Worm (Caenorhabditis elegans) whole organism, L2 larva: ENCODE results near the gene sel-1.
A peak's percentile ranks its signal among the peaks of the same experiment; 100 is the strongest.

Experiments
- C34F6.9 ChIP-seq: fragments of 150-350 bp; optimal IDR thresholded peaks from 2 replicates; lab custom pipeline; 2014; ENCODE audit warnings: missing biosample characterization, missing genetic modification characterization
- F13H6.1 ChIP-seq: sonication (generic microtip); optimal IDR thresholded peaks from 2 replicates; lab custom pipeline; 2016; ENCODE audit warnings: missing genetic modification characterization, missing compliant biosample characterization
- R02D3.7 ChIP-seq: fragments of 150-350 bp; optimal IDR thresholded peaks from 2 replicates; lab custom pipeline; 2014; ENCODE audit warnings: missing biosample characterization, missing genetic modification characterization
- Y55F3AM.14 ChIP-seq: fragments of 200-800 bp; sonication (Bioruptor generic); optimal IDR thresholded peaks from 2 replicates; lab custom pipeline; 2018; ENCODE audit warnings: mild to moderate bottlenecking, missing genetic modification characterization, missing compliant biosample characterization
- alr-1 ChIP-seq: fragments of 150-350 bp; optimal IDR thresholded peaks from 2 replicates; lab custom pipeline; 2014; ENCODE audit warnings: missing biosample characterization, missing genetic modification characterization
- aly-2 ChIP-seq: fragments of 150-350 bp; optimal IDR thresholded peaks from 2 replicates; lab custom pipeline; 2014; ENCODE audit warnings: missing biosample characterization, missing genetic modification characterization
- ama-1 ChIP-seq: fragments of 150-350 bp; optimal IDR thresholded peaks from 2 replicates; lab custom pipeline; 2018; ENCODE audit warnings: inconsistent platforms
- blmp-1 ChIP-seq: sonication (generic microtip); optimal IDR thresholded peaks from 2 replicates; lab custom pipeline; 2017; ENCODE audit warnings: missing genetic modification characterization, mild to moderate bottlenecking, missing compliant biosample characterization, antibody characterized with exemption, moderate library complexity; ENCODE audit not compliant: insufficient read depth
- ceh-16 ChIP-seq: fragments of 150-350 bp; optimal IDR thresholded peaks from 2 replicates; lab custom pipeline; 2014; ENCODE audit warnings: missing biosample characterization, missing genetic modification characterization
- ceh-82 ChIP-seq: fragments of 150-350 bp; optimal IDR thresholded peaks from 2 replicates; lab custom pipeline; 2014; ENCODE audit warnings: missing biosample characterization, missing genetic modification characterization
- crh-2 ChIP-seq: sonication (generic microtip); optimal IDR thresholded peaks from 2 replicates; lab custom pipeline; 2017; ENCODE audit warnings: missing biosample characterization, missing genetic modification characterization
- egl-27 ChIP-seq: sonication (generic microtip); optimal IDR thresholded peaks from 3 replicates; lab custom pipeline; 2017; ENCODE audit warnings: missing biosample characterization, missing genetic modification reagents, missing genetic modification characterization
- elt-1 ChIP-seq: fragments of 150-350 bp; optimal IDR thresholded peaks from 2 replicates; lab custom pipeline; 2014; ENCODE audit warnings: missing biosample characterization, missing genetic modification characterization
- elt-3 ChIP-seq: sonication (generic microtip); optimal IDR thresholded peaks from 2 replicates; lab custom pipeline; 2017; ENCODE audit warnings: missing biosample characterization, missing genetic modification characterization
- fos-1 ChIP-seq: fragments of 150-350 bp; optimal IDR thresholded peaks from 2 replicates; lab custom pipeline; 2014; ENCODE audit warnings: missing biosample characterization, missing genetic modification characterization
- gmeb-1 ChIP-seq: fragments of 150-350 bp; optimal IDR thresholded peaks from 2 replicates; lab custom pipeline; 2014; ENCODE audit warnings: missing biosample characterization, missing genetic modification characterization
- lin-11 ChIP-seq: fragments of 150-350 bp; sonication (generic microtip); optimal IDR thresholded peaks from 2 replicates; lab custom pipeline; 2014; ENCODE audit warnings: missing biosample characterization, missing genetic modification characterization, inconsistent platforms, mixed read lengths
- lin-39 ChIP-seq: fragments of 150-350 bp; optimal IDR thresholded peaks from 2 replicates; lab custom pipeline; 2014; ENCODE audit warnings: missing biosample characterization, missing genetic modification reagents, missing genetic modification characterization
- lsy-2 ChIP-seq, 2 experiments: fragments of 150-350 bp in 1 of 2; sonication (generic microtip) in 1 of 2; optimal IDR thresholded peaks; 2 replicates each; lab custom pipeline; 2014 to 2017; ENCODE audit warnings: missing biosample characterization in 2 of 2, missing genetic modification characterization in 2 of 2
- mab-5 ChIP-seq: fragments of 150-350 bp; optimal IDR thresholded peaks from 2 replicates; lab custom pipeline; 2014; ENCODE audit warnings: missing biosample characterization, missing genetic modification characterization
- mbf-1 ChIP-seq: sonication (generic microtip); optimal IDR thresholded peaks from 2 replicates; lab custom pipeline; 2017; ENCODE audit warnings: missing biosample characterization, missing genetic modification characterization
- nhr-10 ChIP-seq: sonication (generic microtip); optimal IDR thresholded peaks from 2 replicates; lab custom pipeline; 2017; ENCODE audit warnings: missing biosample characterization, missing genetic modification characterization
- nhr-12 ChIP-seq: fragments of 150-350 bp; optimal IDR thresholded peaks from 2 replicates; lab custom pipeline; 2014; ENCODE audit warnings: missing biosample characterization, missing genetic modification characterization
- nhr-129 ChIP-seq: fragments of 150-350 bp; optimal IDR thresholded peaks from 2 replicates; lab custom pipeline; 2014; ENCODE audit warnings: missing biosample characterization, missing genetic modification characterization
- nhr-21 ChIP-seq: fragments of 150-350 bp; optimal IDR thresholded peaks from 2 replicates; lab custom pipeline; 2014; ENCODE audit warnings: missing biosample characterization, missing genetic modification characterization
- nhr-23 ChIP-seq: fragments of 150-350 bp; optimal IDR thresholded peaks from 2 replicates; lab custom pipeline; 2014; ENCODE audit warnings: missing biosample characterization, missing genetic modification reagents, missing genetic modification characterization
- nhr-237 ChIP-seq: fragments of 150-350 bp; optimal IDR thresholded peaks from 2 replicates; lab custom pipeline; 2014; ENCODE audit warnings: missing biosample characterization, missing genetic modification characterization
- nhr-25 ChIP-seq: fragments of 150-350 bp; sonication (generic microtip); optimal IDR thresholded peaks from 3 replicates; lab custom pipeline; 2014; ENCODE audit warnings: missing biosample characterization, missing genetic modification characterization
- nhr-6 ChIP-seq: fragments of 150-350 bp; optimal IDR thresholded peaks from 2 replicates; lab custom pipeline; 2014; ENCODE audit warnings: missing biosample characterization, missing genetic modification characterization
- peb-1 ChIP-seq: fragments of 150-350 bp; optimal IDR thresholded peaks from 2 replicates; lab custom pipeline; 2014; ENCODE audit warnings: missing biosample characterization, missing genetic modification characterization
- sem-4 ChIP-seq: fragments of 150-350 bp; optimal IDR thresholded peaks from 2 replicates; lab custom pipeline; 2014; ENCODE audit warnings: missing biosample characterization, missing genetic modification reagents, missing genetic modification characterization
- skn-1 ChIP-seq: sonication (generic microtip); optimal IDR thresholded peaks from 2 replicates; lab custom pipeline; 2017; ENCODE audit warnings: missing biosample characterization, missing genetic modification characterization
- sma-9 ChIP-seq, 2 experiments: fragments of 150-350 bp in 1 of 2; sonication (generic microtip) in 1 of 2; optimal IDR thresholded peaks; 2 replicates each; lab custom pipeline; 2014 to 2016; ENCODE audit warnings: missing genetic modification characterization in 2 of 2, mild to moderate bottlenecking in 1 of 2, missing biosample characterization in 1 of 2, missing compliant biosample characterization in 1 of 2, missing genetic modification reagents in 1 of 2, moderate library complexity in 1 of 2
- snpc-4 ChIP-seq: fragments of 150-350 bp; optimal IDR thresholded peaks from 2 replicates; lab custom pipeline; 2014; ENCODE audit warnings: missing biosample characterization, missing genetic modification characterization
- unc-39 ChIP-seq: fragments of 150-350 bp; optimal IDR thresholded peaks from 2 replicates; lab custom pipeline; 2014; ENCODE audit warnings: missing biosample characterization, missing genetic modification characterization
- unc-55 ChIP-seq: fragments of 150-350 bp; sonication (generic microtip); optimal IDR thresholded peaks from 3 replicates; lab custom pipeline; 2014; ENCODE audit warnings: missing biosample characterization, missing genetic modification reagents, missing genetic modification characterization
- unc-62 ChIP-seq: fragments of 150-350 bp; optimal IDR thresholded peaks from 2 replicates; lab custom pipeline; 2014; ENCODE audit warnings: missing biosample characterization, missing genetic modification reagents, missing genetic modification characterization
- ztf-11 ChIP-seq: sonication (generic microtip); optimal IDR thresholded peaks from 2 replicates; lab custom pipeline; 2017; ENCODE audit warnings: missing biosample characterization, missing genetic modification characterization
- ztf-4 ChIP-seq: fragments of 150-350 bp; optimal IDR thresholded peaks from 2 replicates; lab custom pipeline; 2014; ENCODE audit warnings: missing biosample characterization, missing genetic modification characterization

sel-1 gene

DNA sequence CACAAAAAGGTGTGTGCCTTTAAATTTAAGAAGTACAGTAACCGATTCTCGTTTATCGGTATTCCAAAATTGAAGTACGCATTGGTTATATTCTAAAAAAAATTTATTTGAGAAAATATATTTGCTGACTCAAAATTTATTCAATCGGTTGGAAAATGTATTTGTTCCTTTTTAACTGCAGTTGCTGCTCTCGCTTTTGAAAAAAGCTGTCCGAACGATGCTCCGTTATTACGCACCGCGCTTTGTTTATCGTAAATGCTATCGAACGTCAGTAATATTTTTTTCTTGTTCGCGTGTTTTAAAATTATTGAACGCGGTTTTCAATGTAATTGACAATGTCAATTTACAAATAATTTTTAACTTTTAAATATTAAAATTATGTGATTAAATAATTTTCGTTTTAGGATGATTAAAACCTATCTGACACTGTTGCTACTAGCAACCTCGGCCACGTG, at the start of gene sel-1:
TSS of gene sel-1 (plus strand) at position 405 of the 455 bp plus-strand sequence.
- TF ChIP-seq unc-55 (peak; percentile 31), aly-2 (tag; lab: Kevin White, UChicago) (no peak), sem-4 (tag; lab: Kevin White, UChicago) (no peak), lsy-2 (tag; optimal IDR thresholded peaks at IDR 0.05; lab: Kevin White, UChicago) (peak; percentile 1 to 19), F13H6.1 (tag; lab: Kevin White, UChicago) (no peak), C34F6.9 (tag; lab: Kevin White, UChicago) (peak; percentile 48), skn-1 (tag; lab: Kevin White, UChicago) (no peak)

DNA sequence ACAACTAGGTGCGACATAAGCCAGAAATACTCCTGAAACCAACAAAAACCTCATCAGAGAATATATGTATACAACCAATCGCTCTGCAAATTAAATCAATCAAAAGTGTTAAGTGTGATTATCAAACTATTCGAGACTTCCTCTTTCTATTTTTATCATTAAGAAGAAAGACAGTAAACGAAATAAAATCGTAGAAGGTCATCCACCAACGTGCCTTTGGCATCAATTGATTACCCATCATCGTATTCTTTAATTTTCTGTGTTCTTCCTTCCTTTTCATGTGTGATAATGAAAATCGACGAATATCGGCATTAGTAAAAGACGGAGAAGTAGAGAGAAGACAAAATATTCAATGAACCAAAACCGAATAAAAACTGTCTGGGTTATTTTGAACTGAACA, 48.6 kb upstream of the sel-1 start:
- TF ChIP-seq Y55F3AM.14 (GFP tag; lab: Kevin White, UChicago) (no peak), sma-9 (GFP tag; optimal IDR thresholded peaks at IDR 0.05; lab: Kevin White, UChicago) (peak; percentile 56), sma-9 (tag; optimal IDR thresholded peaks at IDR 0.05; lab: Kevin White, UChicago) (no peak), fos-1 (tag; lab: Kevin White, UChicago) (peak; percentile 9)

- TF ChIP-seq blmp-1 (tag; lab: Kevin White, UChicago) (no peak), aly-2 (tag; lab: Kevin White, UChicago) (no peak), unc-62 (no peak), peb-1 (tag; lab: Kevin White, UChicago) (no peak), mbf-1 (tag; lab: Kevin White, UChicago) (no peak), sem-4 (tag; lab: Kevin White, UChicago) (no peak), skn-1 (tag; lab: Kevin White, UChicago) (peak; percentile 46), nhr-129 (tag; lab: Kevin White, UChicago) (peak; percentile 14), gmeb-1 (tag; lab: Kevin White, UChicago) (peak; percentile 52), elt-3 (tag; lab: Kevin White, UChicago) (no peak), nhr-21 (tag; lab: Kevin White, UChicago) (no peak), lin-11 (tag; lab: Kevin White, UChicago) (no peak), nhr-23 (tag; lab: Kevin White, UChicago) (no peak), elt-1 (no peak), nhr-237 (tag; lab: Kevin White, UChicago) (no peak), crh-2 (tag; lab: Kevin White, UChicago) (peak; percentile 23), ama-1 (lab: Kevin White, UChicago) (no peak), ztf-11 (tag; lab: Kevin White, UChicago) (no peak), ceh-16 (tag; lab: Kevin White, UChicago) (no peak), nhr-12 (no peak), nhr-25 (no peak), lin-39 (tag; lab: Kevin White, UChicago) (no peak), fos-1 (tag; lab: Kevin White, UChicago) (peak; percentile 69), alr-1 (tag; lab: Kevin White, UChicago) (no peak), nhr-6 (tag; lab: Kevin White, UChicago) (no peak), unc-39 (tag; lab: Kevin White, UChicago) (no peak), snpc-4 (tag; lab: Kevin White, UChicago) (no peak), ceh-82 (tag; lab: Kevin White, UChicago) (no peak), R02D3.7 (tag; lab: Kevin White, UChicago) (no peak), mab-5 (tag; lab: Kevin White, UChicago) (no peak), ztf-4 (tag; lab: Kevin White, UChicago) (no peak), egl-27 (tag; lab: Kevin White, UChicago) (no peak), nhr-10 (no peak), sma-9 (GFP tag; optimal IDR thresholded peaks at IDR 0.05; lab: Kevin White, UChicago) (peak; percentile 53), sma-9 (tag; optimal IDR thresholded peaks at IDR 0.05; lab: Kevin White, UChicago) (no peak)
- TF ChIP-seq, all 48 proteins: peak for 6
Observed at ce11 chrV:12512773-12513172, 47.8 kb upstream of the sel-1 start, which contains the start of the genes T28H10.2 and lgmn-1. T28H10.2 (minus strand) TSS chrV:12512949. lgmn-1 (plus strand) TSS chrV:12513056.
